Fruit fly (Drosophila melanogaster) whole organism, adult: ENCODE measurements around the gene CG6231.

Experiments used
- CG12768 ChIP-seq: fragments of 200-800 bp; sonication (Bioruptor generic); optimal IDR thresholded peaks from 2 replicates; lab custom pipeline; 2017; ENCODE audit warnings: missing biosample characterization, missing genetic modification characterization, mild to moderate bottlenecking, moderate library complexity, missing genetic modification reagents
- CG7101 ChIP-seq: fragments of 200-800 bp; sonication (Bioruptor generic); optimal IDR thresholded peaks from 2 replicates; lab custom pipeline; 2018; ENCODE audit warnings: missing biosample characterization, mild to moderate bottlenecking, missing genetic modification characterization, moderate library complexity
- Mnt ChIP-seq: fragments of 200-800 bp; sonication (Bioruptor generic); optimal IDR thresholded peaks from 2 replicates; lab custom pipeline; 2016; ENCODE audit warnings: missing biosample characterization, mild to moderate bottlenecking, missing genetic modification characterization
- cic ChIP-seq: fragments of 200-800 bp; sonication (Bioruptor generic); optimal IDR thresholded peaks from 2 replicates; lab custom pipeline; 2017; ENCODE audit warnings: missing biosample characterization, mild to moderate bottlenecking, missing genetic modification characterization, moderate library complexity
- kay ChIP-seq: fragments of 200-800 bp; sonication (Bioruptor generic); peaks from one replicate; lab custom pipeline; 2016; ENCODE audit warnings: missing biosample characterization, missing genetic modification characterization, borderline replicate concordance

DNA sequence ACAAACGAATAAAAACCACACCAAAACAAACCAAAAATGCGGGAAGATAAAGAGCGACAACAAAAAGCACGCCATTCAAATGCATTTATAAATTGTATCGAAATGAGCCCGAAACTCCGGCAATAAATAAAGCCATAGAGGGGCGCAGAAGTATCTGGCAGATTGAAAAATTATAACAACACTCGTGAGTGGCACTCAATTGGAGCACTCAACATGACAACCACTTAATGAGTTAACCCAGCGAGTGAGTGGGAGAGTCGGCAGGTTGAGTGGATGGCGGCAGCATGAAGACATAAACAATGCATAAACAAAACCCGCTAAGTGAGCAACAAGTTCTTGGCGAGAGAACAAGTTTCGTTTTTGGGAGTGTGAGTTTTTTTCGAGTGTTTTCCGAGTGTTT, 63.8 kb downstream of the CG6231 start:
- TF ChIP-seq kay (GFP tag; lab: Kevin White, UChicago): peak; percentile 31
- no peak for TF ChIP-seq CG12768 (GFP tag; lab: Kevin White, UChicago)
- no peak for TF ChIP-seq Mnt
- TF ChIP-seq cic: no peak
- no peak for TF ChIP-seq CG7101 (tag; lab: Kevin White, UChicago)
